Worm (Caenorhabditis elegans) whole organism, late embryonic: ENCODE results near the gene shl-1.

Experiments
- C08G9.2 ChIP-seq: sonication (generic microtip); optimal IDR thresholded peaks from 2 replicates; lab custom pipeline; 2016; ENCODE audit warnings: mild to moderate bottlenecking, missing genetic modification characterization, moderate library complexity, missing compliant biosample characterization
- F13H6.1 ChIP-seq: sonication (generic microtip); optimal IDR thresholded peaks from 2 replicates; lab custom pipeline; 2016; ENCODE audit warnings: missing genetic modification characterization, missing compliant biosample characterization
- T23F11.4 ChIP-seq: fragments of 200-800 bp; sonication (Bioruptor generic); optimal IDR thresholded peaks from 2 replicates; lab custom pipeline; 2018; ENCODE audit warnings: mild to moderate bottlenecking, missing genetic modification characterization, missing compliant biosample characterization
- ahr-1 ChIP-seq: sonication (generic microtip); optimal IDR thresholded peaks from 2 replicates; lab custom pipeline; 2016; ENCODE audit warnings: missing genetic modification characterization, missing compliant biosample characterization
- ceh-14 ChIP-seq: sonication (generic microtip); optimal IDR thresholded peaks from 2 replicates; lab custom pipeline; 2016; ENCODE audit warnings: missing genotype, missing genetic modification characterization, missing compliant biosample characterization
- ceh-18 ChIP-seq: sonication (generic microtip); optimal IDR thresholded peaks from 2 replicates; lab custom pipeline; 2016; ENCODE audit warnings: missing genetic modification characterization, missing compliant biosample characterization
- ceh-19 ChIP-seq: fragments of 200-800 bp; sonication (Bioruptor generic); optimal IDR thresholded peaks from 2 replicates; lab custom pipeline; 2018; ENCODE audit warnings: mild to moderate bottlenecking, missing genetic modification characterization, missing compliant biosample characterization
- ceh-22 ChIP-seq: sonication (generic microtip); optimal IDR thresholded peaks from 2 replicates; lab custom pipeline; 2017; ENCODE audit warnings: missing biosample characterization, missing genetic modification characterization
- ceh-24 ChIP-seq: sonication (generic microtip); optimal IDR thresholded peaks from 2 replicates; lab custom pipeline; 2016; ENCODE audit warnings: mild to moderate bottlenecking, missing genetic modification characterization, missing compliant biosample characterization
- ceh-31 ChIP-seq: sonication (generic microtip); optimal IDR thresholded peaks from 2 replicates; lab custom pipeline; 2016; ENCODE audit warnings: missing genetic modification characterization, missing compliant biosample characterization
- ceh-34 ChIP-seq: sonication (generic microtip); optimal IDR thresholded peaks from 2 replicates; lab custom pipeline; 2016; ENCODE audit warnings: mild to moderate bottlenecking, missing genetic modification characterization, missing compliant biosample characterization
- elt-2 ChIP-seq: sonication (generic microtip); optimal IDR thresholded peaks from 2 replicates; lab custom pipeline; 2016; ENCODE audit warnings: missing genetic modification reagents, missing genetic modification characterization, missing compliant biosample characterization
- ets-4 ChIP-seq: sonication (generic microtip); optimal IDR thresholded peaks from 2 replicates; lab custom pipeline; 2016; ENCODE audit warnings: missing genetic modification characterization, missing compliant biosample characterization
- eyg-1 ChIP-seq: sonication (generic microtip); optimal IDR thresholded peaks from 2 replicates; lab custom pipeline; 2016; ENCODE audit warnings: missing genotype, missing genetic modification characterization, missing compliant biosample characterization
- fkh-10 ChIP-seq: fragments of 150-350 bp; optimal IDR thresholded peaks from 2 replicates; lab custom pipeline; 2014; ENCODE audit warnings: missing biosample characterization, missing genetic modification reagents, missing genetic modification characterization
- fkh-6 ChIP-seq: sonication (generic microtip); optimal IDR thresholded peaks from 2 replicates; lab custom pipeline; 2016; ENCODE audit warnings: missing genetic modification characterization, missing compliant biosample characterization
- hlh-13 ChIP-seq: fragments of 200-800 bp; sonication (Bioruptor generic); optimal IDR thresholded peaks from 2 replicates; lab custom pipeline; 2018; ENCODE audit warnings: mild to moderate bottlenecking, missing genetic modification characterization, missing compliant biosample characterization
- hlh-8 ChIP-seq: sonication (generic microtip); optimal IDR thresholded peaks from 2 replicates; lab custom pipeline; 2016; ENCODE audit warnings: missing genotype, missing genetic modification characterization, missing compliant biosample characterization
- nfya-1 ChIP-seq: sonication (generic microtip); optimal IDR thresholded peaks from 2 replicates; lab custom pipeline; 2017; ENCODE audit warnings: missing genetic modification characterization, mild to moderate bottlenecking, missing compliant biosample characterization, antibody characterized with exemption, moderate library complexity
- nhr-11 ChIP-seq: fragments of 150-350 bp; optimal IDR thresholded peaks from 2 replicates; lab custom pipeline; 2014; ENCODE audit warnings: missing biosample characterization, missing genetic modification characterization
- npax-4 ChIP-seq: sonication (generic microtip); optimal IDR thresholded peaks from 2 replicates; lab custom pipeline; 2016; ENCODE audit warnings: missing genetic modification characterization, missing compliant biosample characterization
- pha-2 ChIP-seq: sonication (generic microtip); optimal IDR thresholded peaks from 2 replicates; lab custom pipeline; 2017; ENCODE audit warnings: mild to moderate bottlenecking, missing genetic modification characterization, missing compliant biosample characterization
- pros-1 ChIP-seq: fragments of 150-350 bp; optimal IDR thresholded peaks from 2 replicates; lab custom pipeline; 2014; ENCODE audit warnings: missing biosample characterization, missing genetic modification reagents, missing genetic modification characterization
- ref-2 ChIP-seq: sonication (generic microtip); optimal IDR thresholded peaks from 2 replicates; lab custom pipeline; 2016; ENCODE audit warnings: missing genetic modification characterization, missing compliant biosample characterization
- rnt-1 ChIP-seq: sonication (generic microtip); optimal IDR thresholded peaks from 2 replicates; lab custom pipeline; 2016; ENCODE audit warnings: missing genetic modification characterization, missing compliant biosample characterization
- sdc-2 ChIP-seq: sonication (generic microtip); optimal IDR thresholded peaks from 2 replicates; lab custom pipeline; 2016; ENCODE audit warnings: missing genotype, missing genetic modification characterization, missing compliant biosample characterization
- sox-2 ChIP-seq: fragments of 200-800 bp; sonication (Bioruptor generic); IDR thresholded peaks from 2 replicates; pipeline ENCODE4 v1.3.6; 2022; ENCODE audit warnings: missing genetic modification reagents, missing genetic modification characterization, missing compliant biosample characterization
- tbx-2 ChIP-seq: sonication (generic microtip); optimal IDR thresholded peaks from 2 replicates; lab custom pipeline; 2016; ENCODE audit warnings: missing genetic modification characterization, missing compliant biosample characterization
- tbx-7 ChIP-seq: sonication (generic microtip); optimal IDR thresholded peaks from 2 replicates; lab custom pipeline; 2016; ENCODE audit warnings: missing genotype, missing genetic modification characterization, missing compliant biosample characterization
- ttx-3 ChIP-seq: sonication (generic microtip); optimal IDR thresholded peaks from 2 replicates; lab custom pipeline; 2016; ENCODE audit warnings: missing genetic modification reagents, missing genetic modification characterization, missing compliant biosample characterization
- unc-42 ChIP-seq: sonication (generic microtip); optimal IDR thresholded peaks from 2 replicates; lab custom pipeline; 2016; ENCODE audit warnings: missing genotype, missing genetic modification characterization, missing compliant biosample characterization
- unc-55 ChIP-seq: sonication (generic microtip); optimal IDR thresholded peaks from 2 replicates; lab custom pipeline; 2017; ENCODE audit warnings: missing biosample characterization, missing genetic modification reagents, missing genetic modification characterization
- unc-86 ChIP-seq: sonication (generic microtip); optimal IDR thresholded peaks from 2 replicates; lab custom pipeline; 2016; ENCODE audit warnings: missing genetic modification characterization, missing compliant biosample characterization
- zip-5 ChIP-seq: sonication (generic microtip); optimal IDR thresholded peaks from 2 replicates; lab custom pipeline; 2016; ENCODE audit warnings: missing genetic modification characterization, missing compliant biosample characterization
- ztf-16 ChIP-seq: sonication (generic microtip); optimal IDR thresholded peaks from 2 replicates; lab custom pipeline; 2017; ENCODE audit warnings: missing genetic modification characterization, missing compliant biosample characterization

The shl-1 gene

ce11 chrIV:6376473-6377115, 7.3 kb downstream of the shl-1 start, which contains the start of the genes hrpf-2 and bli-6:
Gene hrpf-2 (minus strand): TSS chrIV:6376523.
Gene bli-6 (plus strand): TSS chrIV:6377065.
- TF ChIP-seq unc-42 (tag; lab: Kevin White, UChicago) (peak; percentile 34), T23F11.4 (GFP tag; lab: Kevin White, UChicago) (no peak), ahr-1 (no peak), nhr-11 (tag; lab: Kevin White, UChicago) (no peak), nfya-1 (tag; lab: Kevin White, UChicago) (peak; percentile 44), ref-2 (tag; lab: Kevin White, UChicago) (peak; percentile 8), ceh-18 (tag; lab: Kevin White, UChicago) (peak; percentile 42)

DNA sequence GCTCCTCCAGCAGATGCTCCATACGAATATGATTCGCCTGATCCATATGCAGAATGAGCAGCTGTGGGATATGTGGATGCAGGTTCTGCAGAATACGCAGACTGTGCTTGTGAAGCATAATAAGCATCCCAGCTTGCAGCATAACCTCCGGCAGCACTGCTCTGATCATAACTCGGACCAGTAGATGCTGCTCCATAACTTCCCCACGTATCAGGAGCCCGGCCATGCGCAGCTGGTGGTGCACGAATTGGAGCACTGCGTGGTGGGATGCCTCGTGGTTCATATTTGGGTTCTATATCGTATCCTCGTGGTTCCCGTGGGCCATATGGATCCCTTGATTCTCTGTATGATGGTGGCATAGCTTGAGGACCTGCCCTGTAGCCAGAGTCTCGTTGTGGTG, 10.1 kb downstream of the shl-1 start:
- TF ChIP-seq ztf-16 (tag; lab: Kevin White, UChicago) (no peak), ceh-24 (no peak), fkh-6 (tag; lab: Kevin White, UChicago) (no peak), pros-1 (tag; lab: Kevin White, UChicago) (no peak)

ce11 chrIV:6372993-6373392, 10.9 kb downstream of the shl-1 start, which contains the start of gene smg-3:
Gene smg-3 (minus strand): TSS chrIV:6373093.
- TF ChIP-seq nfya-1 (tag; lab: Kevin White, UChicago) (no peak), unc-55 (no peak), unc-86 (no peak), T23F11.4 (GFP tag; lab: Kevin White, UChicago) (no peak), sox-2 (GFP tag; lab: Robert Waterston, UW) (no peak), npax-4 (tag; lab: Kevin White, UChicago) (no peak), hlh-8 (tag; lab: Kevin White, UChicago) (no peak), rnt-1 (tag; lab: Kevin White, UChicago) (no peak)
- TF ChIP-seq, all 69 proteins: peak for 0

ce11 chrIV:6372267-6372666, 11.6 kb downstream of the shl-1 start:
- TF ChIP-seq unc-55 = no peak
- no peak for TF ChIP-seq eyg-1 (tag; lab: Kevin White, UChicago)

ce11 chrIV:6369489-6369888, 14.4 kb downstream of the shl-1 start:
- TF ChIP-seq npax-4 (tag; lab: Kevin White, UChicago) (no peak), ceh-22 (tag; lab: Kevin White, UChicago) (no peak), C08G9.2 (tag; lab: Kevin White, UChicago) (peak; percentile 42), hlh-8 (tag; lab: Kevin White, UChicago) (no peak), unc-42 (tag; lab: Kevin White, UChicago) (peak; percentile 43), zip-5 (tag; lab: Kevin White, UChicago) (no peak), ceh-19 (GFP tag; lab: Kevin White, UChicago) (no peak), ceh-31 (tag; lab: Kevin White, UChicago) (peak; percentile 56), ceh-14 (no peak), tbx-2 (peak; percentile 13)

- TF ChIP-seq ceh-31 (tag; lab: Kevin White, UChicago) (no peak), hlh-13 (GFP tag; lab: Kevin White, UChicago) (no peak), ets-4 (tag; lab: Kevin White, UChicago) (no peak), tbx-7 (tag; lab: Kevin White, UChicago) (no peak), ref-2 (tag; lab: Kevin White, UChicago) (no peak), ttx-3 (no peak), unc-42 (tag; lab: Kevin White, UChicago) (peak; percentile 94), ceh-19 (GFP tag; lab: Kevin White, UChicago) (no peak), fkh-10 (GFP tag; lab: Kevin White, UChicago) (peak; percentile 36), elt-2 (tag; lab: Kevin White, UChicago) (no peak), ceh-34 (tag; lab: Kevin White, UChicago) (no peak), pha-2 (no peak), pros-1 (tag; lab: Kevin White, UChicago) (no peak), F13H6.1 (tag; lab: Kevin White, UChicago) (no peak), rnt-1 (tag; lab: Kevin White, UChicago) (no peak), sdc-2 (tag; lab: Kevin White, UChicago) (no peak), hlh-8 (tag; lab: Kevin White, UChicago) (no peak)
Measured at ce11 chrIV:6366032-6366431, 17.8 kb downstream of the shl-1 start.
